Worm (Caenorhabditis elegans): ENCODE measurements around the gene nsph-3.2.

DNA sequence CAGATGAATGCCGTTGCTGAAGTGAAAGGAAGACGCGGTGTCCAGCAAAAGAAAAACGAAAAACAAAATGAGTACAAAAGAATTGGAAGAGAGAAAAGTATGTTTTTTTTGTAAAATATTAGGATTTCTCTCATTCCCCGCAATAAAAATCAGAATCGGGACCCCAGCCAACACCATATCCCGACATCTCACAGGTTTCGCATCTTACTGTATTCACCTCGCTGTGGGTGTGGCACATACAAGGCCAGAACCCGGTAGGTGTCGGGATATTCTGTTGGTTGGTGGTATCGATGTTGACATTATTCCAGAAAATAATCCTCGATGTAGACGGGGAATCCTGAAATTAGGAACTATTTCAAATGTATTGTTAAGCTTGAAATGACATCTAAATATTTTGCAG, 4.1 kb downstream of the nsph-3.2 start:
- TF ChIP-seq ref-1 (GFP tag; conservative IDR thresholded peaks at IDR 0.05) (no peak), klf-2 (GFP tag; conservative IDR thresholded peaks at IDR 0.05) (no peak), ztf-23 (GFP tag; IDR thresholded peaks at IDR 0.05) (no peak), cog-1 (tag; optimal IDR thresholded peaks at IDR 0.05) (no peak), med-1 (GFP tag; optimal IDR thresholded peaks at IDR 0.05; ENCODE audit: insufficient read depth) (no peak), ztf-29 (GFP tag; IDR thresholded peaks at IDR 0.05) (no peak)

Measured in whole organism, midembryonic.